Fruit fly (Drosophila melanogaster) whole organism, embryonic: Measurements from ENCODE around the gene CCT3.

ENCODE experiments used
- Ada2b ChIP-seq: fragments of 200-800 bp; sonication (Bioruptor generic); IDR thresholded peaks from 2 replicates; pipeline ENCODE4 v1.3.6; 2022; ENCODE audit warnings: missing biosample characterization, missing genetic modification characterization
- CG10565 ChIP-seq: fragments of 200-800 bp; sonication (Bioruptor generic); optimal IDR thresholded peaks from 3 replicates; lab custom pipeline; 2016; ENCODE audit warnings: missing biosample characterization, mild to moderate bottlenecking, missing genetic modification characterization
- CG11560 ChIP-seq: fragments of 200-800 bp; sonication (Bioruptor generic); IDR thresholded peaks from 3 replicates; pipeline ENCODE4 v1.3.6; 2022; ENCODE audit warnings: missing biosample characterization, missing genetic modification characterization
- CG11695 ChIP-seq: fragments of 200-800 bp; sonication (Bioruptor generic); IDR thresholded peaks from 3 replicates; pipeline ENCODE4 v1.3.6; 2022; ENCODE audit warnings: missing biosample characterization, missing genetic modification characterization
- CG12104 ChIP-seq: fragments of 200-800 bp; sonication (Bioruptor generic); optimal IDR thresholded peaks from 3 replicates; lab custom pipeline; 2016; ENCODE audit warnings: missing biosample characterization, missing genetic modification characterization
- CG13287 ChIP-seq: fragments of 200-800 bp; sonication (Bioruptor generic); IDR thresholded peaks from 2 replicates; pipeline ENCODE4 v1.3.6; 2022; ENCODE audit warnings: missing biosample characterization, missing genetic modification characterization; ENCODE audit not compliant: partially characterized antibody
- CG13624 ChIP-seq: fragments of 200-800 bp; sonication (Bioruptor generic); optimal IDR thresholded peaks from 2 replicates; lab custom pipeline; 2016; ENCODE audit warnings: missing biosample characterization, missing genetic modification characterization
- CG13894 ChIP-seq: fragments of 200-800 bp; sonication (Bioruptor generic); optimal IDR thresholded peaks from 3 replicates; lab custom pipeline; 2018; ENCODE audit warnings: missing biosample characterization, mild to moderate bottlenecking, missing genetic modification characterization, moderate library complexity
- CG14014 ChIP-seq: fragments of 200-800 bp; sonication (Bioruptor generic); IDR thresholded peaks from 2 replicates; pipeline ENCODE4 v1.3.6; 2022; ENCODE audit warnings: missing biosample characterization, missing genetic modification characterization
- CG14710 ChIP-seq: fragments of 200-800 bp; sonication (Bioruptor generic); optimal IDR thresholded peaks from 3 replicates; lab custom pipeline; 2019; ENCODE audit warnings: missing biosample characterization, mild to moderate bottlenecking, missing genetic modification characterization, moderate library complexity
- CG16779 ChIP-seq: fragments of 200-800 bp; sonication (Bioruptor generic); IDR thresholded peaks from 2 replicates; pipeline ENCODE4 v1.3.6; 2022; ENCODE audit warnings: missing biosample characterization, missing genetic modification characterization
- CG17912 ChIP-seq: fragments of 200-800 bp; sonication (Bioruptor generic); optimal IDR thresholded peaks from 2 replicates; lab custom pipeline; 2018; ENCODE audit warnings: missing biosample characterization, mild to moderate bottlenecking, missing genetic modification characterization
- CG18262 ChIP-seq: fragments of 200-800 bp; optimal IDR thresholded peaks from 3 replicates; lab custom pipeline; 2019; ENCODE audit warnings: missing biosample characterization, mild to moderate bottlenecking, missing genetic modification characterization, moderate library complexity
- CG31224 ChIP-seq: fragments of 200-800 bp; sonication (Bioruptor generic); IDR thresholded peaks from 2 replicates; pipeline ENCODE4 v1.3.6; 2022; ENCODE audit warnings: missing biosample characterization, missing genetic modification characterization
- CG32767 ChIP-seq: fragments of 200-800 bp; sonication (Bioruptor generic); IDR thresholded peaks from 2 replicates; pipeline ENCODE4 v1.3.6; 2022; ENCODE audit warnings: missing biosample characterization, missing genetic modification characterization
- CG3407 ChIP-seq: fragments of 200-800 bp; sonication (Bioruptor generic); optimal IDR thresholded peaks from 2 replicates; lab custom pipeline; 2018; ENCODE audit warnings: missing biosample characterization, mild to moderate bottlenecking, missing genetic modification characterization
- CG3995 ChIP-seq: fragments of 200-800 bp; sonication (Bioruptor generic); optimal IDR thresholded peaks from 3 replicates; lab custom pipeline; 2016; ENCODE audit warnings: missing biosample characterization, missing genetic modification characterization
- CG4820 ChIP-seq: fragments of 200-800 bp; sonication (Bioruptor generic); optimal IDR thresholded peaks from 3 replicates; lab custom pipeline; 2016; ENCODE audit warnings: missing biosample characterization, missing genetic modification characterization
- CG6254 ChIP-seq: fragments of 200-800 bp; sonication (Bioruptor generic); optimal IDR thresholded peaks from 3 replicates; lab custom pipeline; 2017; ENCODE audit warnings: mild to moderate bottlenecking, missing biosample characterization, missing genetic modification reagents, missing genetic modification characterization
- CG6813 ChIP-seq: fragments of 200-800 bp; sonication (Bioruptor generic); optimal IDR thresholded peaks from 2 replicates; lab custom pipeline; 2017; ENCODE audit warnings: missing biosample characterization, missing genetic modification characterization, mild to moderate bottlenecking, moderate library complexity, missing genetic modification reagents
- CG6854 ChIP-seq: fragments of 200-800 bp; sonication (Bioruptor generic); optimal IDR thresholded peaks from 3 replicates; lab custom pipeline; 2017; ENCODE audit warnings: missing biosample characterization, mild to moderate bottlenecking, missing genetic modification characterization
- CrebB ChIP-seq: fragments of 200-800 bp; sonication (Bioruptor generic); optimal IDR thresholded peaks from 3 replicates; lab custom pipeline; 2018; ENCODE audit warnings: missing biosample characterization, mild to moderate bottlenecking, missing genetic modification characterization
- Dip2 ChIP-seq: fragments of 200-800 bp; sonication (Bioruptor generic); IDR thresholded peaks from 2 replicates; pipeline ENCODE4 v1.3.6; 2022; ENCODE audit warnings: missing biosample characterization, missing genetic modification characterization
- Doc2 ChIP-seq: fragments of 200-800 bp; sonication (Bioruptor generic); IDR thresholded peaks from 2 replicates; pipeline ENCODE4 v1.3.6; 2022; ENCODE audit warnings: missing biosample characterization, missing genetic modification characterization
- Dref ChIP-seq: fragments of 200-800 bp; sonication (Bioruptor generic); IDR thresholded peaks from 2 replicates; pipeline ENCODE4 v1.3.6; 2022; ENCODE audit warnings: missing biosample characterization, missing genetic modification characterization
- Ets65A ChIP-seq: fragments of 200-800 bp; sonication (Bioruptor generic); peaks from one replicate; lab custom pipeline; 2016; ENCODE audit warnings: missing biosample characterization, missing genetic modification characterization
- Fer1 ChIP-seq: fragments of 200-800 bp; sonication (Bioruptor generic); optimal IDR thresholded peaks from 2 replicates; lab custom pipeline; 2017; ENCODE audit warnings: missing biosample characterization, mild to moderate bottlenecking, missing genetic modification characterization
- Gug ChIP-seq: fragments of 200-800 bp; sonication (Bioruptor generic); IDR thresholded peaks from 4 replicates; pipeline ENCODE4 v1.3.6; 2022; ENCODE audit warnings: missing biosample characterization, missing genetic modification characterization
- H2.0 ChIP-seq: fragments of 200-800 bp; sonication (Bioruptor generic); IDR thresholded peaks from 2 replicates; pipeline ENCODE4 v1.3.6; 2022; ENCODE audit warnings: missing biosample characterization, missing genetic modification characterization
- Hr3 ChIP-seq: fragments of 200-800 bp; sonication (Bioruptor generic); optimal IDR thresholded peaks from 3 replicates; lab custom pipeline; 2016; ENCODE audit warnings: missing biosample characterization, missing genetic modification characterization
- NC2β ChIP-seq: fragments of 200-800 bp; sonication (Bioruptor generic); optimal IDR thresholded peaks from 2 replicates; lab custom pipeline; 2016; ENCODE audit warnings: missing biosample characterization, missing genetic modification characterization
- Nf-YA ChIP-seq: fragments of 200-800 bp; sonication (Bioruptor generic); IDR thresholded peaks from 2 replicates; pipeline ENCODE4 v1.3.6; 2022; ENCODE audit warnings: missing biosample characterization, missing genetic modification characterization
- Opbp ChIP-seq: fragments of 200-800 bp; sonication (Bioruptor generic); IDR thresholded peaks from 3 replicates; pipeline ENCODE4 v1.3.6; 2022; ENCODE audit warnings: missing biosample characterization, missing genetic modification characterization; ENCODE audit not compliant: partially characterized antibody
- PHDP ChIP-seq: fragments of 200-800 bp; sonication (Bioruptor generic); optimal IDR thresholded peaks from 3 replicates; lab custom pipeline; 2018; ENCODE audit warnings: missing biosample characterization, mild to moderate bottlenecking, missing genetic modification characterization, moderate library complexity
- Pdp1 ChIP-seq, 2 experiments: fragments of 200-800 bp; sonication (Bioruptor generic); optimal IDR thresholded peaks; 3 replicates each; lab custom pipeline; 2016; ENCODE audit warnings: missing biosample characterization in 2 of 2, missing genetic modification characterization in 2 of 2, mild to moderate bottlenecking in 1 of 2, moderate library complexity in 1 of 2
- Scr ChIP-seq: fragments of 200-800 bp; sonication (Bioruptor generic); IDR thresholded peaks from 2 replicates; pipeline ENCODE4 v1.3.6; 2022; ENCODE audit warnings: missing biosample characterization, missing genetic modification characterization; ENCODE audit not compliant: partially characterized antibody
- Sin3A ChIP-seq: fragments of >200 bp; optimal IDR thresholded peaks from 2 replicates; lab custom pipeline; 2018
- Trl ChIP-seq, 3 experiments: fragments of >200 bp in 2 of 3; fragments of 200-800 bp in 1 of 3; sonication (Bioruptor generic) in 1 of 3; optimal IDR thresholded peaks; 2 replicates in 1 of 3; 3 replicates in 2 of 3; lab custom pipeline; 2016 to 2017; ENCODE audit warnings: missing biosample characterization in 1 of 3, missing genetic modification characterization in 1 of 3
- bbx ChIP-seq: fragments of 200-800 bp; sonication (Bioruptor generic); IDR thresholded peaks from 2 replicates; pipeline ENCODE4 v1.3.6; 2022; ENCODE audit warnings: missing biosample characterization, missing genetic modification characterization; ENCODE audit not compliant: partially characterized antibody
- cas ChIP-seq: fragments of 200-800 bp; sonication (Bioruptor generic); IDR thresholded peaks from 2 replicates; pipeline ENCODE4 v1.3.6; 2022; ENCODE audit warnings: missing biosample characterization, missing genetic modification characterization
- cwo ChIP-seq: fragments of 200-800 bp; sonication (Bioruptor generic); optimal IDR thresholded peaks from 3 replicates; lab custom pipeline; 2017; ENCODE audit warnings: missing biosample characterization, missing genetic modification characterization, mild to moderate bottlenecking, moderate library complexity, missing genetic modification reagents
- danr ChIP-seq: fragments of 200-800 bp; sonication (Bioruptor generic); IDR thresholded peaks from 2 replicates; pipeline ENCODE4 v1.3.6; 2022; ENCODE audit warnings: missing biosample characterization, missing genetic modification characterization
- fd102C ChIP-seq: fragments of 200-800 bp; sonication (Bioruptor generic); optimal IDR thresholded peaks from 2 replicates; lab custom pipeline; 2018; ENCODE audit warnings: missing biosample characterization, mild to moderate bottlenecking, missing genetic modification characterization, moderate library complexity
- fd64A ChIP-seq: fragments of 200-800 bp; sonication (Bioruptor generic); optimal IDR thresholded peaks from 3 replicates; lab custom pipeline; 2018; ENCODE audit warnings: missing biosample characterization, mild to moderate bottlenecking, missing genetic modification characterization
- gcm ChIP-seq: fragments of 200-800 bp; sonication (Bioruptor generic); optimal IDR thresholded peaks from 2 replicates; lab custom pipeline; 2019; ENCODE audit warnings: missing biosample characterization, mild to moderate bottlenecking, missing genetic modification characterization, moderate library complexity
- maf-S ChIP-seq: fragments of 200-800 bp; sonication (Bioruptor generic); optimal IDR thresholded peaks from 2 replicates; lab custom pipeline; 2016; ENCODE audit warnings: missing biosample characterization, missing genetic modification characterization
- pros ChIP-seq: fragments of 200-800 bp; sonication (Bioruptor generic); optimal IDR thresholded peaks from 3 replicates; lab custom pipeline; 2019; ENCODE audit warnings: missing biosample characterization, mild to moderate bottlenecking, missing genetic modification characterization, moderate library complexity
- sc ChIP-seq, 3 experiments: fragments of >200 bp in 2 of 3; fragments of 200-800 bp in 1 of 3; sonication (Bioruptor generic) in 1 of 3; optimal IDR thresholded peaks; 2 replicates in 2 of 3; 3 replicates in 1 of 3; lab custom pipeline; 2017; ENCODE audit warnings: mild to moderate bottlenecking in 1 of 3, missing biosample characterization in 1 of 3, missing genetic modification characterization in 1 of 3, missing genetic modification reagents in 1 of 3
- scrt ChIP-seq: fragments of 200-800 bp; sonication (Bioruptor generic); optimal IDR thresholded peaks from 2 replicates; lab custom pipeline; 2018; ENCODE audit warnings: missing biosample characterization, mild to moderate bottlenecking, missing genetic modification characterization, moderate library complexity
- sug ChIP-seq: fragments of 200-800 bp; optimal IDR thresholded peaks from 2 replicates; lab custom pipeline; 2019; ENCODE audit warnings: missing biosample characterization, mild to moderate bottlenecking, missing genetic modification characterization, moderate library complexity
- tna ChIP-seq: fragments of 200-800 bp; sonication (Bioruptor generic); IDR thresholded peaks from 2 replicates; pipeline ENCODE4 v1.3.6; 2022; ENCODE audit warnings: missing biosample characterization, missing genetic modification characterization; ENCODE audit not compliant: partially characterized antibody

CCT3 gene

dm6 chr3R:16652091-16652490 is 4.7 kb downstream of the CCT3 start, which contains the start of gene CG14907 (continued):
- TF ChIP-seq Ada2b (GFP tag; lab: Robert Waterston, UW), result no peak
- peak; percentile 69 for TF ChIP-seq bbx
- TF ChIP-seq CG18262 (tag; lab: Kevin White, UChicago), result no peak
- peak; percentile 68 for TF ChIP-seq tna (GFP tag; lab: Robert Waterston, UW)
- TF ChIP-seq cwo (GFP tag; lab: Kevin White, UChicago), result no peak
- no peak for TF ChIP-seq Gug (GFP tag; lab: Robert Waterston, UW)
- TF ChIP-seq CG6854 (GFP tag; lab: Kevin White, UChicago), result no peak
- TF ChIP-seq CG11695 (GFP tag; lab: Robert Waterston, UW), result no peak
- TF ChIP-seq fd102C (GFP tag; lab: Kevin White, UChicago), result no peak
- peak; percentile 61 for TF ChIP-seq Scr (GFP tag; lab: Robert Waterston, UW)
- no peak for TF ChIP-seq scrt (GFP tag; lab: Kevin White, UChicago)
- TF ChIP-seq Nf-YA (GFP tag; lab: Robert Waterston, UW), result 0 out of 2 replicates have a peak, but pooled peaks have one; percentile 14
- TF ChIP-seq danr (GFP tag; lab: Robert Waterston, UW), result no peak
- peak; percentile 20 for TF ChIP-seq CrebB (tag; lab: Kevin White, UChicago)
- TF ChIP-seq CG6813 (GFP tag; lab: Kevin White, UChicago), result no peak
- TF ChIP-seq Sin3A (lab: Kevin White, UChicago), result no peak
- TF ChIP-seq CG32767 (GFP tag; lab: Robert Waterston, UW), result no peak
- TF ChIP-seq Pdp1 (GFP tag; optimal IDR thresholded peaks at IDR 0.05; lab: Kevin White, UChicago), result peak in 1 of 2 experiments; percentile 93
- no peak for TF ChIP-seq Doc2
- TF ChIP-seq CG16779 (GFP tag; lab: Robert Waterston, UW), result no peak
- no peak for TF ChIP-seq Ets65A (GFP tag; lab: Kevin White, UChicago)
- TF ChIP-seq Fer1, result peak; percentile 46
- peak; percentile 55; the same call in 2 of the 3 replicates for TF ChIP-seq Opbp (GFP tag; lab: Robert Waterston, UW)
- TF ChIP-seq CG6254, result no peak
- peak; percentile 7 for TF ChIP-seq PHDP
- no peak for TF ChIP-seq CG10565 (GFP tag; lab: Kevin White, UChicago)
- TF ChIP-seq CG14710 (tag; lab: Kevin White, UChicago), result peak; percentile 4
- no peak for TF ChIP-seq CG17912 (GFP tag; lab: Kevin White, UChicago)
- TF ChIP-seq Hr3 (GFP tag; lab: Kevin White, UChicago), result no peak
- TF ChIP-seq sug (tag; lab: Kevin White, UChicago), result peak; percentile 30
- no peak for TF ChIP-seq pros (GFP tag; lab: Kevin White, UChicago)
- TF ChIP-seq CG11560 (tag; lab: Robert Waterston, UW), result no peak
- TF ChIP-seq CG13894 (tag; lab: Kevin White, UChicago), result no peak
- TF ChIP-seq Dip2 (GFP tag; lab: Robert Waterston, UW), result no peak
- no peak for TF ChIP-seq CG4820
- TF ChIP-seq sc (optimal IDR thresholded peaks at IDR 0.05; lab: Kevin White, UChicago), result no peak
- no peak for TF ChIP-seq sc (GFP tag; optimal IDR thresholded peaks at IDR 0.05; lab: Kevin White, UChicago)
- no peak for TF ChIP-seq NC2β
- no peak for TF ChIP-seq fd64A (GFP tag; lab: Kevin White, UChicago)
- no peak for TF ChIP-seq cas (GFP tag; lab: Robert Waterston, UW)
- no peak for TF ChIP-seq CG31224
- no peak for TF ChIP-seq CG3407 (GFP tag; lab: Kevin White, UChicago)
- no peak for TF ChIP-seq CG12104 (GFP tag; lab: Kevin White, UChicago)
- no peak for TF ChIP-seq gcm (GFP tag; lab: Kevin White, UChicago)
- TF ChIP-seq Dref (GFP tag; lab: Robert Waterston, UW), result peak; percentile 76
- TF ChIP-seq CG14014 (GFP tag; lab: Robert Waterston, UW), result no peak
- peak; percentile 82 for TF ChIP-seq CG13287 (GFP tag; lab: Robert Waterston, UW)
- TF ChIP-seq CG3995 (GFP tag; lab: Kevin White, UChicago), result no peak
- TF ChIP-seq Trl (optimal IDR thresholded peaks at IDR 0.05; lab: Kevin White, UChicago), result no peak
- TF ChIP-seq Trl (GFP tag; optimal IDR thresholded peaks at IDR 0.05; lab: Kevin White, UChicago), result no peak
- TF ChIP-seq maf-S (GFP tag; lab: Kevin White, UChicago), result no peak
- TF ChIP-seq H2.0 (GFP tag; lab: Robert Waterston, UW), result no peak
- no peak for TF ChIP-seq CG13624 (GFP tag; lab: Kevin White, UChicago)
